Worm (Caenorhabditis elegans) whole organism, L2 larva: ENCODE measurements around the gene sru-24.

Experiments used
- ZK546.5 ChIP-seq: sonication (generic microtip); optimal IDR thresholded peaks from 2 replicates; lab custom pipeline; 2017; ENCODE audit warnings: missing biosample characterization, missing genetic modification characterization
- ama-1 ChIP-seq: fragments of 150-350 bp; optimal IDR thresholded peaks from 2 replicates; lab custom pipeline; 2018; ENCODE audit warnings: inconsistent platforms
- unc-39 ChIP-seq: fragments of 150-350 bp; optimal IDR thresholded peaks from 2 replicates; lab custom pipeline; 2014; ENCODE audit warnings: missing biosample characterization, missing genetic modification characterization
- zag-1 ChIP-seq: fragments of 150-350 bp; optimal IDR thresholded peaks from 2 replicates; lab custom pipeline; 2014; ENCODE audit warnings: missing biosample characterization, missing genetic modification characterization
- ztf-4 ChIP-seq: fragments of 150-350 bp; optimal IDR thresholded peaks from 2 replicates; lab custom pipeline; 2014; ENCODE audit warnings: missing biosample characterization, missing genetic modification characterization

- TF ChIP-seq ztf-4 (no peak), ZK546.5 (tag; lab: Kevin White, UChicago) (no peak), unc-39 (tag; lab: Kevin White, UChicago) (no peak), ama-1 (lab: Kevin White, UChicago) (no peak), zag-1 (tag; lab: Kevin White, UChicago) (no peak)
Measured at ce11 chrV:682031-682430, 10.8 kb upstream of the sru-24 start, which contains the start of gene srx-23.
